Worm (Caenorhabditis elegans): ENCODE data around the gene unc-98.

The unc-98 gene

ce11 chrX:7553331-7553730 is 20.1 kb downstream of the unc-98 start:
- peak; percentile 18 for TF ChIP-seq nhr-43 (tag; optimal IDR thresholded peaks at IDR 0.05; ENCODE audit: poor library complexity, severe bottlenecking)
- TF ChIP-seq nhr-25 (tag; optimal IDR thresholded peaks at IDR 0.05), result peak; percentile 18
- no peak for TF ChIP-seq nhr-67 (tag; optimal IDR thresholded peaks at IDR 0.05)

ce11 chrX:7550452-7550851 is 23.0 kb downstream of the unc-98 start:
- TF ChIP-seq daf-12 (tag; optimal IDR thresholded peaks at IDR 0.05), result no peak
- TF ChIP-seq egl-27 (tag; optimal IDR thresholded peaks at IDR 0.05), result no peak
- no peak for TF ChIP-seq ceh-28 (tag; optimal IDR thresholded peaks at IDR 0.05)
- peak; percentile 15 for TF ChIP-seq nhr-25 (tag; optimal IDR thresholded peaks at IDR 0.05)
- peak; percentile 42 for TF ChIP-seq nhr-43 (tag; optimal IDR thresholded peaks at IDR 0.05; ENCODE audit: poor library complexity, severe bottlenecking)

ce11 chrX:7548158-7548557 is 25.3 kb downstream of the unc-98 start, which contains the start of gene F46C8.1:
F46C8.1 (plus strand) TSS chrX:7548458.
- TF ChIP-seq nhr-67 (tag; optimal IDR thresholded peaks at IDR 0.05), result no peak
- no peak for TF ChIP-seq hmg-11 (tag; optimal IDR thresholded peaks at IDR 0.05)
- TF ChIP-seq sea-2 (GFP tag; optimal IDR thresholded peaks at IDR 0.05), result no peak
- TF ChIP-seq aly-2 (tag; optimal IDR thresholded peaks at IDR 0.05), result no peak
- TF ChIP-seq elt-2 (tag; optimal IDR thresholded peaks at IDR 0.05), result no peak
- no peak for TF ChIP-seq ZK546.5 (tag; optimal IDR thresholded peaks at IDR 0.05)
- TF ChIP-seq ztf-11 (tag; optimal IDR thresholded peaks at IDR 0.05), result no peak

ce11 chrX:7547696-7548095 is 25.7 kb downstream of the unc-98 start:
- TF ChIP-seq zag-1 (tag; optimal IDR thresholded peaks at IDR 0.05), result no peak
- no peak for TF ChIP-seq skn-1 (tag; optimal IDR thresholded peaks at IDR 0.05)
- TF ChIP-seq eor-1 (tag; optimal IDR thresholded peaks at IDR 0.05), result no peak
- TF ChIP-seq R02D3.7 (tag; optimal IDR thresholded peaks at IDR 0.05), result no peak
- no peak for TF ChIP-seq nfya-1 (tag; optimal IDR thresholded peaks at IDR 0.05; ENCODE audit: insufficient read depth)
- no peak for TF ChIP-seq lin-39 (tag; optimal IDR thresholded peaks at IDR 0.05)
- no peak for TF ChIP-seq nhr-67 (tag; optimal IDR thresholded peaks at IDR 0.05)
- TF ChIP-seq ztf-4 (tag; optimal IDR thresholded peaks at IDR 0.05), result no peak
- TF ChIP-seq daf-12 (tag; optimal IDR thresholded peaks at IDR 0.05), result no peak
- no peak for TF ChIP-seq egl-27 (tag; optimal IDR thresholded peaks at IDR 0.05)
- no peak for TF ChIP-seq ZK546.5 (tag; optimal IDR thresholded peaks at IDR 0.05)

- no peak for TF ChIP-seq ceh-16 (tag; optimal IDR thresholded peaks at IDR 0.05)
These were observed 26.9 kb downstream of the unc-98 start, which contains the start of gene col-174 for ce11 chrX:7546509-7546908. col-174 (plus strand) TSS chrX:7546809.

- no peak for TF ChIP-seq ama-1 (optimal IDR thresholded peaks at IDR 0.05)
- TF ChIP-seq unc-62 (GFP tag; optimal IDR thresholded peaks at IDR 0.05), result no peak
- no peak for TF ChIP-seq egl-5 (tag; optimal IDR thresholded peaks at IDR 0.05)
- TF ChIP-seq nhr-12 (tag; optimal IDR thresholded peaks at IDR 0.05), result no peak
- no peak for TF ChIP-seq nhr-237 (tag; optimal IDR thresholded peaks at IDR 0.05)
- TF ChIP-seq fkh-10 (GFP tag; optimal IDR thresholded peaks at IDR 0.05), result no peak
- TF ChIP-seq nfya-1 (tag; optimal IDR thresholded peaks at IDR 0.05; ENCODE audit: insufficient read depth), result no peak
- TF ChIP-seq pha-4 (tag; optimal IDR thresholded peaks at IDR 0.05), result no peak
- TF ChIP-seq ceh-28 (tag; optimal IDR thresholded peaks at IDR 0.05), result no peak
- TF ChIP-seq nhr-28 (tag; optimal IDR thresholded peaks at IDR 0.05), result no peak
- no peak for TF ChIP-seq unc-39 (tag; optimal IDR thresholded peaks at IDR 0.05)
- TF ChIP-seq egl-27 (tag; optimal IDR thresholded peaks at IDR 0.05), result no peak
These were observed 32.3 kb downstream of the unc-98 start for ce11 chrX:7541078-7541477.

- no peak for TF ChIP-seq tbx-2 (tag; optimal IDR thresholded peaks at IDR 0.05)
- no peak for TF ChIP-seq ztf-11 (tag; optimal IDR thresholded peaks at IDR 0.05)
- TF ChIP-seq eor-1 (tag; optimal IDR thresholded peaks at IDR 0.05), result no peak
- TF ChIP-seq nhr-25 (tag; optimal IDR thresholded peaks at IDR 0.05), result no peak
- TF ChIP-seq nhr-43 (tag; optimal IDR thresholded peaks at IDR 0.05; ENCODE audit: poor library complexity, severe bottlenecking), result no peak
- no peak for TF ChIP-seq pqm-1 (tag; optimal IDR thresholded peaks at IDR 0.05)
- TF ChIP-seq nhr-76 (tag; optimal IDR thresholded peaks at IDR 0.05), result no peak
- TF ChIP-seq R02D3.7 (tag; optimal IDR thresholded peaks at IDR 0.05), result no peak
- TF ChIP-seq ceh-16 (tag; optimal IDR thresholded peaks at IDR 0.05), result no peak
- no peak for TF ChIP-seq fos-1 (tag; optimal IDR thresholded peaks at IDR 0.05)
- TF ChIP-seq nhr-28 (tag; optimal IDR thresholded peaks at IDR 0.05), result no peak
- no peak for TF ChIP-seq nhr-237 (tag; optimal IDR thresholded peaks at IDR 0.05)
- TF ChIP-seq jun-1 (tag; optimal IDR thresholded peaks at IDR 0.05), result no peak
- no peak for TF ChIP-seq nhr-67 (tag; optimal IDR thresholded peaks at IDR 0.05)
- TF ChIP-seq skn-1 (tag; optimal IDR thresholded peaks at IDR 0.05), result no peak
- TF ChIP-seq daf-12 (tag; optimal IDR thresholded peaks at IDR 0.05), result no peak
- no peak for TF ChIP-seq nhr-77 (tag; optimal IDR thresholded peaks at IDR 0.05)
- TF ChIP-seq pha-4 (tag; optimal IDR thresholded peaks at IDR 0.05), result no peak
- TF ChIP-seq ceh-82 (tag; optimal IDR thresholded peaks at IDR 0.05), result no peak
These were observed 33.4 kb downstream of the unc-98 start, which contains the start of gene glb-16 for ce11 chrX:7540033-7540432. glb-16 (minus strand) TSS chrX:7540133.

Data from whole organism, L3 larva.